Worm (Caenorhabditis elegans): Measurements from ENCODE around the gene sri-7.

ce11 chrV:15425368-15426091 lies 25.4 kb downstream of the sri-7 start, which contains the start of gene Y36E3A.2:
- TF ChIP-seq ztf-4 (tag; optimal IDR thresholded peaks at IDR 0.05) (no peak), egl-27 (tag; optimal IDR thresholded peaks at IDR 0.05) (no peak), ceh-9 (tag; optimal IDR thresholded peaks at IDR 0.05) (no peak), unc-62 (GFP tag; optimal IDR thresholded peaks at IDR 0.05) (no peak), aly-2 (tag; optimal IDR thresholded peaks at IDR 0.05) (no peak), nhr-67 (tag; optimal IDR thresholded peaks at IDR 0.05) (no peak), ztf-11 (tag; optimal IDR thresholded peaks at IDR 0.05) (no peak), lin-39 (tag; optimal IDR thresholded peaks at IDR 0.05) (no peak), ceh-82 (tag; optimal IDR thresholded peaks at IDR 0.05) (no peak), eor-1 (tag; optimal IDR thresholded peaks at IDR 0.05) (no peak)
